Fruit fly (Drosophila melanogaster) whole organism, embryonic: ENCODE results near the gene Spn28Dc.

Experiments
- CG10959 ChIP-seq: fragments of 200-800 bp; sonication (Bioruptor generic); IDR thresholded peaks from 2 replicates; pipeline ENCODE4 v1.3.6; 2022; ENCODE audit warnings: missing biosample characterization, missing genetic modification characterization
- CG11247 ChIP-seq: fragments of 200-800 bp; sonication (Bioruptor generic); IDR thresholded peaks from 2 replicates; pipeline ENCODE4 v1.3.6; 2022; ENCODE audit warnings: missing biosample characterization, missing genetic modification characterization
- CG11456 ChIP-seq: fragments of 200-800 bp; sonication (Bioruptor generic); IDR thresholded peaks from 3 replicates; pipeline ENCODE4 v1.3.6; 2022; ENCODE audit warnings: missing biosample characterization, missing genetic modification characterization
- CG11695 ChIP-seq: fragments of 200-800 bp; sonication (Bioruptor generic); IDR thresholded peaks from 3 replicates; pipeline ENCODE4 v1.3.6; 2022; ENCODE audit warnings: missing biosample characterization, missing genetic modification characterization
- CG13775 ChIP-seq: fragments of 200-800 bp; sonication (Bioruptor generic); optimal IDR thresholded peaks from 3 replicates; lab custom pipeline; 2017; ENCODE audit warnings: missing biosample characterization, mild to moderate bottlenecking, missing genetic modification characterization
- CG14860 ChIP-seq: fragments of 200-800 bp; sonication (Bioruptor generic); IDR thresholded peaks from 3 replicates; pipeline ENCODE4 v1.3.6; 2022; ENCODE audit warnings: missing biosample characterization, missing genetic modification characterization; ENCODE audit not compliant: partially characterized antibody
- CG15479 ChIP-seq: fragments of 200-800 bp; sonication (Bioruptor generic); optimal IDR thresholded peaks from 3 replicates; lab custom pipeline; 2019; ENCODE audit warnings: missing biosample characterization, mild to moderate bottlenecking, missing genetic modification characterization, moderate library complexity
- CG1647 ChIP-seq: fragments of 200-800 bp; sonication (Bioruptor generic); optimal IDR thresholded peaks from 3 replicates; lab custom pipeline; 2016; ENCODE audit warnings: missing biosample characterization, missing genetic modification characterization
- CG16813 ChIP-seq: fragments of 200-800 bp; sonication (Bioruptor generic); IDR thresholded peaks from 3 replicates; pipeline ENCODE4 v1.3.6; 2022; ENCODE audit warnings: missing biosample characterization, missing genetic modification characterization; ENCODE audit not compliant: partially characterized antibody
- CG16815 ChIP-seq: fragments of 200-800 bp; sonication (Bioruptor generic); optimal IDR thresholded peaks from 3 replicates; lab custom pipeline; 2017; ENCODE audit warnings: missing biosample characterization, mild to moderate bottlenecking, missing genetic modification characterization
- CG17361 ChIP-seq: fragments of 200-800 bp; sonication (Bioruptor generic); IDR thresholded peaks from 3 replicates; pipeline ENCODE4 v1.3.6; 2022; ENCODE audit warnings: missing biosample characterization, missing genetic modification characterization
- CG1792 ChIP-seq: fragments of 200-800 bp; sonication (Bioruptor generic); optimal IDR thresholded peaks from 2 replicates; lab custom pipeline; 2016; ENCODE audit warnings: missing biosample characterization, missing genetic modification characterization
- CG18011 ChIP-seq: fragments of 200-800 bp; sonication (Bioruptor generic); optimal IDR thresholded peaks from 2 replicates; lab custom pipeline; 2017; ENCODE audit warnings: missing biosample characterization, missing genetic modification characterization, mild to moderate bottlenecking, moderate library complexity, missing genotype
- CG2129 ChIP-seq: fragments of 200-800 bp; sonication (Bioruptor generic); IDR thresholded peaks from 2 replicates; pipeline ENCODE4 v1.3.6; 2022; ENCODE audit warnings: missing biosample characterization, missing genetic modification characterization; ENCODE audit not compliant: partially characterized antibody
- CG2875 ChIP-seq: fragments of 200-800 bp; sonication (Bioruptor generic); optimal IDR thresholded peaks from 2 replicates; lab custom pipeline; 2017; ENCODE audit warnings: missing biosample characterization, mild to moderate bottlenecking, missing genetic modification characterization, missing genetic modification reagents
- CG30020 ChIP-seq: fragments of 200-800 bp; optimal IDR thresholded peaks from 2 replicates; lab custom pipeline; 2019; ENCODE audit warnings: missing biosample characterization, mild to moderate bottlenecking, missing genetic modification characterization, moderate library complexity
- CG34376 ChIP-seq: fragments of 200-800 bp; sonication (Bioruptor generic); optimal IDR thresholded peaks from 2 replicates; lab custom pipeline; 2018; ENCODE audit warnings: missing biosample characterization, mild to moderate bottlenecking, missing genetic modification characterization
- CG42726 ChIP-seq: fragments of 200-800 bp; sonication (Bioruptor generic); IDR thresholded peaks from 2 replicates; pipeline ENCODE4 v1.3.6; 2022; ENCODE audit warnings: missing biosample characterization, missing genetic modification characterization; ENCODE audit not compliant: partially characterized antibody
- CG4617 ChIP-seq: fragments of 200-800 bp; sonication (Bioruptor generic); optimal IDR thresholded peaks from 3 replicates; lab custom pipeline; 2016; ENCODE audit warnings: missing biosample characterization, missing genetic modification characterization, borderline replicate concordance
- CG6791 ChIP-seq: fragments of 200-800 bp; sonication (Bioruptor generic); IDR thresholded peaks from 3 replicates; pipeline ENCODE4 v1.3.6; 2022; ENCODE audit warnings: missing biosample characterization, missing genetic modification characterization; ENCODE audit not compliant: partially characterized antibody
- CG7786 ChIP-seq: fragments of 200-800 bp; sonication (Bioruptor generic); optimal IDR thresholded peaks from 2 replicates; lab custom pipeline; 2016; ENCODE audit warnings: missing biosample characterization, missing genetic modification characterization
- CG7987 ChIP-seq: fragments of 200-800 bp; sonication (Bioruptor generic); optimal IDR thresholded peaks from 2 replicates; lab custom pipeline; 2018; ENCODE audit warnings: missing biosample characterization, mild to moderate bottlenecking, missing genetic modification characterization, moderate library complexity
- CG9727 ChIP-seq: fragments of 200-800 bp; sonication (Bioruptor generic); optimal IDR thresholded peaks from 3 replicates; lab custom pipeline; 2017; ENCODE audit warnings: missing biosample characterization, mild to moderate bottlenecking, missing genetic modification characterization
- D19A ChIP-seq: fragments of 200-800 bp; optimal IDR thresholded peaks from 3 replicates; lab custom pipeline; 2019; ENCODE audit warnings: missing biosample characterization, mild to moderate bottlenecking, missing genetic modification characterization, moderate library complexity
- Elba2 ChIP-seq: fragments of 200-800 bp; sonication (Bioruptor generic); optimal IDR thresholded peaks from 3 replicates; lab custom pipeline; 2016; ENCODE audit warnings: missing biosample characterization, missing genetic modification characterization
- Ets97D ChIP-seq: fragments of 200-800 bp; sonication (Bioruptor generic); optimal IDR thresholded peaks from 3 replicates; lab custom pipeline; 2016; ENCODE audit warnings: missing biosample characterization, missing genetic modification characterization
- Hr51 ChIP-seq, 2 experiments: fragments of 200-800 bp; sonication (Bioruptor generic); optimal IDR thresholded peaks; 2 replicates in 1 of 2; 3 replicates in 1 of 2; lab custom pipeline; 2016 to 2018; ENCODE audit warnings: missing biosample characterization in 2 of 2, missing genetic modification characterization in 2 of 2, mild to moderate bottlenecking in 1 of 2, moderate library complexity in 1 of 2
- Hsf ChIP-seq: fragments of 200-800 bp; sonication (Bioruptor generic); optimal IDR thresholded peaks from 3 replicates; lab custom pipeline; 2016; ENCODE audit warnings: missing biosample characterization, missing genetic modification characterization
- MESR4 ChIP-seq: fragments of 200-800 bp; sonication (Bioruptor generic); optimal IDR thresholded peaks from 2 replicates; lab custom pipeline; 2018; ENCODE audit warnings: missing biosample characterization, mild to moderate bottlenecking, missing genetic modification characterization, moderate library complexity
- Mad ChIP-seq: fragments of 200-800 bp; sonication (Bioruptor generic); optimal IDR thresholded peaks from 2 replicates; lab custom pipeline; 2016; ENCODE audit warnings: missing biosample characterization, missing genetic modification characterization
- NC2α ChIP-seq: fragments of 200-800 bp; sonication (Bioruptor generic); optimal IDR thresholded peaks from 2 replicates; lab custom pipeline; 2016; ENCODE audit warnings: missing biosample characterization, missing genetic modification characterization
- Tbp ChIP-seq: fragments of >200 bp; optimal IDR thresholded peaks from 2 replicates; lab custom pipeline; 2018; ENCODE audit warnings: missing biosample characterization, missing genetic modification characterization
- Usf ChIP-seq: fragments of 200-800 bp; sonication (Bioruptor generic); optimal IDR thresholded peaks from 2 replicates; lab custom pipeline; 2017; ENCODE audit warnings: missing genotype, missing biosample characterization, missing genetic modification characterization
- Xbp1 ChIP-seq: fragments of 200-800 bp; sonication (Bioruptor generic); optimal IDR thresholded peaks from 3 replicates; lab custom pipeline; 2016; ENCODE audit warnings: missing biosample characterization, mild to moderate bottlenecking, missing genetic modification characterization
- ac ChIP-seq: fragments of 200-800 bp; sonication (Bioruptor generic); optimal IDR thresholded peaks from 3 replicates; lab custom pipeline; 2017; ENCODE audit warnings: missing biosample characterization, mild to moderate bottlenecking, missing genetic modification characterization
- cad ChIP-seq: fragments of >200 bp; optimal IDR thresholded peaks from 2 replicates; lab custom pipeline; 2017; ENCODE audit warnings: missing biosample characterization, missing genetic modification characterization
- gcm2 ChIP-seq: fragments of 200-800 bp; sonication (Bioruptor generic); optimal IDR thresholded peaks from 2 replicates; lab custom pipeline; 2016; ENCODE audit warnings: missing biosample characterization, missing genetic modification characterization
- gsb-n ChIP-seq: fragments of 200-800 bp; sonication (Bioruptor generic); optimal IDR thresholded peaks from 3 replicates; lab custom pipeline; 2018; ENCODE audit warnings: missing biosample characterization, mild to moderate bottlenecking, missing genetic modification characterization
- hb ChIP-seq: fragments of 200-800 bp; sonication (Bioruptor generic); IDR thresholded peaks from 3 replicates; pipeline ENCODE4 v1.3.6; 2022; ENCODE audit warnings: missing biosample characterization, missing genetic modification characterization; ENCODE audit not compliant: partially characterized antibody
- hkb ChIP-seq, 2 experiments: fragments of 200-800 bp in 1 of 2; fragments of >200 bp in 1 of 2; sonication (Bioruptor generic) in 1 of 2; IDR thresholded peaks in 1 of 2; optimal IDR thresholded peaks in 1 of 2; 2 replicates each; pipeline versions ENCODE4 v1.3.6 to Lab custom; 2017 to 2022; ENCODE audit warnings: missing biosample characterization in 1 of 2, missing genetic modification characterization in 1 of 2
- inv ChIP-seq: fragments of 200-800 bp; sonication (Bioruptor generic); IDR thresholded peaks from 2 replicates; pipeline ENCODE4 v1.3.6; 2022; ENCODE audit warnings: missing biosample characterization, missing genetic modification characterization; ENCODE audit not compliant: partially characterized antibody
- kay ChIP-seq: fragments of 200-800 bp; sonication (Bioruptor generic); optimal IDR thresholded peaks from 2 replicates; lab custom pipeline; 2016; ENCODE audit warnings: missing biosample characterization, missing genetic modification characterization
- odd ChIP-seq: fragments of 200-800 bp; sonication (Bioruptor generic); optimal IDR thresholded peaks from 2 replicates; lab custom pipeline; 2017; ENCODE audit warnings: missing biosample characterization, mild to moderate bottlenecking, missing genetic modification characterization
- phol ChIP-seq: fragments of 200-800 bp; sonication (Bioruptor generic); optimal IDR thresholded peaks from 3 replicates; lab custom pipeline; 2018; ENCODE audit warnings: missing biosample characterization, mild to moderate bottlenecking, missing genetic modification characterization, moderate library complexity
- ro ChIP-seq: fragments of 200-800 bp; sonication (Bioruptor generic); IDR thresholded peaks from 2 replicates; pipeline ENCODE4 v1.3.6; 2022; ENCODE audit warnings: missing biosample characterization, missing genetic modification characterization
- tna ChIP-seq: fragments of 200-800 bp; sonication (Bioruptor generic); IDR thresholded peaks from 2 replicates; pipeline ENCODE4 v1.3.6; 2022; ENCODE audit warnings: missing biosample characterization, missing genetic modification characterization; ENCODE audit not compliant: partially characterized antibody
- yki ChIP-seq: fragments of >200 bp; optimal IDR thresholded peaks from 3 replicates; lab custom pipeline; 2018

Gene Spn28Dc

dm6 chr2L:8001694-8002627 is 5.0 kb downstream of the Spn28Dc start (continued):
- TF ChIP-seq CG34376 (GFP tag; lab: Kevin White, UChicago) (peak; percentile 84), MESR4 (GFP tag; lab: Kevin White, UChicago) (no peak), CG7786 (peak; percentile 83), ro (0 out of 2 replicates have a peak, but pooled peaks have one; percentile 39), NC2α (GFP tag; lab: Kevin White, UChicago) (peak; percentile 54), CG14860 (GFP tag; lab: Robert Waterston, UW) (no peak), Hr51 (GFP tag; optimal IDR thresholded peaks at IDR 0.05; lab: Kevin White, UChicago) (peak; percentile 75 to 95), CG1792 (GFP tag; lab: Kevin White, UChicago) (peak; percentile 67), CG1647 (GFP tag; lab: Kevin White, UChicago) (peak; percentile 50), CG18011 (peak; percentile 60), CG16815 (GFP tag; lab: Kevin White, UChicago) (peak; percentile 84), cad (GFP tag; lab: Kevin White, UChicago) (no peak), Xbp1 (GFP tag; lab: Kevin White, UChicago) (peak; percentile 90), CG13775 (peak; percentile 88), Ets97D (GFP tag; lab: Kevin White, UChicago) (peak; percentile 36), hkb (optimal IDR thresholded peaks at IDR 0.05; lab: Kevin White, UChicago) (no peak), hkb (GFP tag; IDR thresholded peaks at IDR 0.05; lab: Robert Waterston, UW) (peak; percentile 86), kay (GFP tag; lab: Kevin White, UChicago) (peak; percentile 74), ac (GFP tag; lab: Kevin White, UChicago) (peak; percentile 81), CG15479 (no peak), yki (lab: Kevin White, UChicago) (no peak), CG11456 (GFP tag; lab: Robert Waterston, UW) (peak; percentile 77), CG16813 (GFP tag; lab: Robert Waterston, UW) (no peak), Hsf (GFP tag; lab: Kevin White, UChicago) (peak; percentile 83), gsb-n (tag; lab: Kevin White, UChicago) (peak; percentile 78), tna (GFP tag; lab: Robert Waterston, UW) (no peak), Usf (GFP tag; lab: Kevin White, UChicago) (peak; percentile 57), phol (tag; lab: Kevin White, UChicago) (peak; percentile 90), CG6791 (no peak), CG9727 (peak; percentile 93), inv (no peak; the same call in 1 of the 2 replicates), odd (GFP tag; lab: Kevin White, UChicago) (peak; percentile 84), CG30020 (tag; lab: Kevin White, UChicago) (peak; percentile 58), D19A (tag; lab: Kevin White, UChicago) (peak; percentile 81), CG7987 (GFP tag; lab: Kevin White, UChicago) (peak; percentile 17), CG10959 (GFP tag; lab: Robert Waterston, UW) (peak; percentile 40; the same call in 1 of the 2 replicates), Elba2 (no peak), CG2875 (peak; percentile 78), CG11695 (peak; percentile 93), CG17361 (GFP tag; lab: Robert Waterston, UW) (peak; percentile 95), Mad (GFP tag; lab: Kevin White, UChicago) (peak; percentile 56), CG2129 (no peak), CG11247 (GFP tag; lab: Robert Waterston, UW) (peak; percentile 63; the same call in 1 of the 2 replicates), hb (no peak), Tbp (GFP tag; lab: Kevin White, UChicago) (no peak), CG42726 (GFP tag; lab: Robert Waterston, UW) (no peak), gcm2 (GFP tag; lab: Kevin White, UChicago) (peak; percentile 66), CG4617 (GFP tag; lab: Kevin White, UChicago) (peak; percentile 41)
